Fruit fly (Drosophila melanogaster) whole organism, wandering third instar larva: ENCODE data around the gene CG43673.

Experiments
- Abd-B ChIP-seq: fragments of >200 bp; optimal IDR thresholded peaks from 2 replicates; lab custom pipeline; 2017; ENCODE audit warnings: missing biosample characterization, missing genetic modification characterization
- CG32264 ChIP-seq: fragments of 200-800 bp; sonication (Bioruptor generic); optimal IDR thresholded peaks from 2 replicates; lab custom pipeline; 2016; ENCODE audit warnings: missing biosample characterization, missing genetic modification characterization
- CG9705 ChIP-seq: fragments of 200-800 bp; sonication (Bioruptor generic); optimal IDR thresholded peaks from 2 replicates; lab custom pipeline; 2018; ENCODE audit warnings: missing biosample characterization, mild to moderate bottlenecking, missing genetic modification characterization
- Dfd ChIP-seq: fragments of >200 bp; optimal IDR thresholded peaks from 2 replicates; lab custom pipeline; 2017; ENCODE audit warnings: missing biosample characterization, missing genetic modification characterization
- Dif ChIP-seq: fragments of 200-275, 200-300 bp; sonication (Bioruptor generic); optimal IDR thresholded peaks from 2 replicates; lab custom pipeline; 2018; ENCODE audit warnings: missing biosample characterization, missing genetic modification characterization; ENCODE audit not compliant: partially characterized antibody
- GATAd ChIP-seq: sonication (Bioruptor generic); optimal IDR thresholded peaks from 2 replicates; lab custom pipeline; 2016; ENCODE audit warnings: missing biosample characterization, missing genetic modification characterization
- Hnf4 ChIP-seq: fragments of 200-800 bp; sonication (Bioruptor generic); optimal IDR thresholded peaks from 2 replicates; lab custom pipeline; 2016; ENCODE audit warnings: missing biosample characterization, mild to moderate bottlenecking, missing genetic modification characterization
- Hr78 ChIP-seq: fragments of >200 bp; optimal IDR thresholded peaks from 2 replicates; lab custom pipeline; 2017; ENCODE audit warnings: missing biosample characterization, missing genetic modification characterization
- Hr83 ChIP-seq: fragments of 200-300 bp; sonication (Bioruptor generic); optimal IDR thresholded peaks from 2 replicates; lab custom pipeline; 2016; ENCODE audit warnings: missing biosample characterization, mild to moderate bottlenecking, missing genetic modification characterization, moderate library complexity; ENCODE audit not compliant: poor library complexity, severe bottlenecking
- Jra ChIP-seq: sonication (Bioruptor generic); optimal IDR thresholded peaks from 2 replicates; lab custom pipeline; 2016; ENCODE audit warnings: missing biosample characterization, missing genetic modification characterization
- Mio ChIP-seq: sonication (Bioruptor generic); optimal IDR thresholded peaks from 2 replicates; lab custom pipeline; 2016; ENCODE audit warnings: missing biosample characterization, missing genetic modification characterization
- Myc ChIP-seq: fragments of >200 bp; optimal IDR thresholded peaks from 2 replicates; lab custom pipeline; 2017
- N ChIP-seq: fragments of >200 bp; optimal IDR thresholded peaks from 2 replicates; lab custom pipeline; 2018; ENCODE audit warnings: missing biosample characterization, missing external identifiers, missing genetic modification characterization
- Rel ChIP-seq, 2 experiments: fragments of 200-800 bp; sonication (Bioruptor generic) in 1 of 2; optimal IDR thresholded peaks; 2 replicates in 1 of 2; 3 replicates in 1 of 2; lab custom pipeline; 2016 to 2019; ENCODE audit warnings: mild to moderate bottlenecking in 2 of 2, missing biosample characterization in 2 of 2, missing genetic modification characterization in 2 of 2, moderate library complexity in 1 of 2
- Vsx2 ChIP-seq: fragments of 200-300, 225-300 bp; sonication (Bioruptor generic); optimal IDR thresholded peaks from 2 replicates; lab custom pipeline; 2018; ENCODE audit warnings: missing biosample characterization, missing genetic modification characterization; ENCODE audit not compliant: partially characterized antibody
- br ChIP-seq: fragments of 200-800 bp; sonication (Bioruptor generic); optimal IDR thresholded peaks from 2 replicates; lab custom pipeline; 2016; ENCODE audit warnings: missing biosample characterization, missing genetic modification characterization
- dl ChIP-seq, 2 experiments: fragments of 175-275, 200-275 bp in 1 of 2; fragments of 200-275 bp in 1 of 2; sonication (Bioruptor generic); optimal IDR thresholded peaks; lab custom pipeline; 2018; ENCODE audit warnings: mild to moderate bottlenecking in 2 of 2, missing biosample characterization in 2 of 2, missing genetic modification characterization in 2 of 2, moderate library complexity in 2 of 2; ENCODE audit not compliant: partially characterized antibody in 2 of 2, insufficient read depth in 1 of 2
- dmrt93B ChIP-seq: fragments of 200-800 bp; sonication (Bioruptor generic); optimal IDR thresholded peaks from 2 replicates; lab custom pipeline; 2018; ENCODE audit warnings: missing biosample characterization, mild to moderate bottlenecking, missing genetic modification characterization
- dsf ChIP-seq: sonication (Bioruptor generic); optimal IDR thresholded peaks from 2 replicates; lab custom pipeline; 2016; ENCODE audit warnings: missing biosample characterization, missing genetic modification characterization, borderline replicate concordance
- foxo ChIP-seq, 2 experiments: fragments of 200-800 bp; sonication (Bioruptor generic); optimal IDR thresholded peaks; 2 replicates in 1 of 2; 3 replicates in 1 of 2; lab custom pipeline; 2016 to 2017; ENCODE audit warnings: missing biosample characterization in 2 of 2, missing genetic modification characterization in 2 of 2
- fru ChIP-seq: fragments of 200-800 bp; sonication (Bioruptor generic); optimal IDR thresholded peaks from 3 replicates; lab custom pipeline; 2016; ENCODE audit warnings: missing biosample characterization, mild to moderate bottlenecking, missing genetic modification characterization
- h ChIP-seq: fragments of 200-800 bp; sonication (Bioruptor generic); optimal IDR thresholded peaks from 3 replicates; lab custom pipeline; 2016; ENCODE audit warnings: missing biosample characterization, mild to moderate bottlenecking, missing genetic modification characterization
- pan ChIP-seq: fragments of >200 bp; optimal IDR thresholded peaks from 2 replicates; lab custom pipeline; 2017
- psq ChIP-seq: fragments of 200-800 bp; sonication (Bioruptor generic); optimal IDR thresholded peaks from 3 replicates; lab custom pipeline; 2017; ENCODE audit warnings: missing biosample characterization, mild to moderate bottlenecking, missing genetic modification characterization, moderate library complexity
- rgr ChIP-seq: fragments of 200-800 bp; sonication (Bioruptor generic); optimal IDR thresholded peaks from 3 replicates; lab custom pipeline; 2016; ENCODE audit warnings: missing biosample characterization, mild to moderate bottlenecking, missing genetic modification characterization
- sage ChIP-seq: fragments of 200-800 bp; sonication (Bioruptor generic); optimal IDR thresholded peaks from 2 replicates; lab custom pipeline; 2016; ENCODE audit warnings: missing biosample characterization, mild to moderate bottlenecking, missing genetic modification characterization
- sv ChIP-seq: fragments of 200-800 bp; sonication (Bioruptor generic); optimal IDR thresholded peaks from 3 replicates; lab custom pipeline; 2016; ENCODE audit warnings: missing biosample characterization, missing genetic modification characterization
- tai ChIP-seq: sonication (Bioruptor generic); optimal IDR thresholded peaks from 2 replicates; lab custom pipeline; 2016; ENCODE audit warnings: missing biosample characterization, missing genetic modification characterization
- usp ChIP-seq: fragments of >200 bp; optimal IDR thresholded peaks from 2 replicates; lab custom pipeline; 2017; ENCODE audit warnings: missing biosample characterization, missing genetic modification characterization
- woc ChIP-seq: sonication (Bioruptor generic); optimal IDR thresholded peaks from 2 replicates; lab custom pipeline; 2016; ENCODE audit warnings: missing biosample characterization, mild to moderate bottlenecking, missing genetic modification characterization

Gene CG43673

dm6 chrX:15811666-15812614 lies 33.0 kb downstream of the CG43673 start (continued):
- peak; percentile 40 for TF ChIP-seq dsf (GFP tag; lab: Kevin White, UChicago)
- no peak for TF ChIP-seq GATAd
- peak; percentile 44 for TF ChIP-seq sage
- TF ChIP-seq Hr78 (GFP tag; lab: Kevin White, UChicago): peak; percentile 5
- peak; percentile 23 for TF ChIP-seq rgr (GFP tag; lab: Kevin White, UChicago)
- TF ChIP-seq Hr83 (GFP tag; lab: Kevin White, UChicago): peak; percentile 69
- no peak for TF ChIP-seq Mio
- peak; percentile 98 to 99 for TF ChIP-seq dl (GFP tag; optimal IDR thresholded peaks at IDR 0.05; lab: Kevin White, UChicago; ENCODE audit: insufficient read depth in 1 of 2, partially characterized antibody in 2 of 2)
- TF ChIP-seq tai: no peak
- peak; percentile 22 for TF ChIP-seq CG32264

- no peak for TF ChIP-seq Vsx2 (GFP tag; lab: Kevin White, UChicago)
- no peak for TF ChIP-seq Myc (lab: Kevin White, UChicago)
- no peak for TF ChIP-seq Dif (GFP tag; lab: Kevin White, UChicago)
- TF ChIP-seq psq (GFP tag; lab: Kevin White, UChicago): no peak
- no peak for TF ChIP-seq sage
Observed at dm6 chrX:15812615-15812995, 33.7 kb downstream of the CG43673 start.

dm6 chrX:15813224-15813623 lies 34.3 kb downstream of the CG43673 start:
- no peak for TF ChIP-seq dmrt93B (GFP tag; lab: Kevin White, UChicago)
- no peak for TF ChIP-seq sv (GFP tag; lab: Kevin White, UChicago)
- peak; percentile 44 for TF ChIP-seq Rel (GFP tag; optimal IDR thresholded peaks at IDR 0.05; lab: Kevin White, UChicago)
- TF ChIP-seq Rel (tag; optimal IDR thresholded peaks at IDR 0.05; lab: Kevin White, UChicago): no peak
- peak; percentile 49 for TF ChIP-seq sage
- peak; percentile 28 for TF ChIP-seq Vsx2 (GFP tag; lab: Kevin White, UChicago)
- no peak for TF ChIP-seq dsf (GFP tag; lab: Kevin White, UChicago)
- TF ChIP-seq br (GFP tag; lab: Kevin White, UChicago): no peak
- peak; percentile 17 for TF ChIP-seq N (GFP tag; lab: Kevin White, UChicago)
- TF ChIP-seq dl (GFP tag; optimal IDR thresholded peaks at IDR 0.05; lab: Kevin White, UChicago; ENCODE audit: insufficient read depth in 1 of 2, partially characterized antibody in 2 of 2): peak in 1 of 2 experiments; percentile 79
- peak; percentile 20 for TF ChIP-seq fru (GFP tag; lab: Kevin White, UChicago)
- TF ChIP-seq Dif (GFP tag; lab: Kevin White, UChicago): peak; percentile 72
- peak; percentile 17 for TF ChIP-seq tai
- TF ChIP-seq usp (GFP tag; lab: Kevin White, UChicago): no peak
- no peak for TF ChIP-seq Jra (GFP tag; lab: Kevin White, UChicago)
- no peak for TF ChIP-seq Hr83 (GFP tag; lab: Kevin White, UChicago)

dm6 chrX:15814485-15814884 lies 35.5 kb downstream of the CG43673 start:
- TF ChIP-seq Dfd (GFP tag; lab: Kevin White, UChicago): peak; percentile 50
- TF ChIP-seq tai: no peak
- TF ChIP-seq, all 38 proteins: peak for 1

- TF ChIP-seq Abd-B (no peak), Hr83 (GFP tag; lab: Kevin White, UChicago) (no peak), woc (GFP tag; lab: Kevin White, UChicago) (no peak), dsf (GFP tag; lab: Kevin White, UChicago) (no peak), CG9705 (GFP tag; lab: Kevin White, UChicago) (no peak), pan (lab: Kevin White, UChicago) (no peak), Mio (no peak), Hnf4 (GFP tag; lab: Kevin White, UChicago) (no peak), Vsx2 (GFP tag; lab: Kevin White, UChicago) (no peak), foxo (GFP tag; optimal IDR thresholded peaks at IDR 0.05; lab: Kevin White, UChicago) (no peak), CG32264 (no peak), h (GFP tag; lab: Kevin White, UChicago) (no peak)
Observed at dm6 chrX:15816127-15816526, 37.2 kb downstream of the CG43673 start.
